Worm (Caenorhabditis elegans): ENCODE measurements around the gene jmjd-1.1.

Gene jmjd-1.1

ce11 chrII:11816475-11816874 lies 10.1 kb downstream of the jmjd-1.1 start, which contains the start of gene pap-3:
TSS of gene pap-3 (minus strand) at chrII:11816575.
- no peak for TF ChIP-seq egl-27 (tag; optimal IDR thresholded peaks at IDR 0.05)
- no peak for TF ChIP-seq elt-3 (tag; optimal IDR thresholded peaks at IDR 0.05)
- TF ChIP-seq nhr-19 (GFP tag; conservative IDR thresholded peaks at IDR 0.05): no peak
- TF ChIP-seq alr-1 (tag; optimal IDR thresholded peaks at IDR 0.05; ENCODE audit: borderline replicate concordance): no peak
- TF ChIP-seq snpc-4 (tag; optimal IDR thresholded peaks at IDR 0.05): no peak
- no peak for TF ChIP-seq unc-130 (tag; optimal IDR thresholded peaks at IDR 0.05)
- no peak for TF ChIP-seq tlp-1 (tag; optimal IDR thresholded peaks at IDR 0.05)
- TF ChIP-seq nhr-28 (tag; optimal IDR thresholded peaks at IDR 0.05): no peak
- TF ChIP-seq pax-3 (tag; optimal IDR thresholded peaks at IDR 0.05): no peak
- no peak for TF ChIP-seq fkh-10 (GFP tag; optimal IDR thresholded peaks at IDR 0.05)
- no peak for TF ChIP-seq unc-30 (tag; optimal IDR thresholded peaks at IDR 0.05)
- no peak for TF ChIP-seq aly-2 (tag; optimal IDR thresholded peaks at IDR 0.05)

ce11 chrII:11819824-11820223 lies 13.5 kb downstream of the jmjd-1.1 start, which contains the start of gene Y6D1A.2:
TSS of gene Y6D1A.2 (minus strand) at chrII:11819924.
- TF ChIP-seq nhr-85 (tag): peak; percentile 66
- no peak for TF ChIP-seq dpl-1 (GFP tag; optimal IDR thresholded peaks at IDR 0.05)
- TF ChIP-seq ceh-90 (tag; optimal IDR thresholded peaks at IDR 0.05): no peak
- peak; percentile 17 for TF ChIP-seq blmp-1 (tag; optimal IDR thresholded peaks at IDR 0.05)

ce11 chrII:11823566-11824308 lies 17.4 kb downstream of the jmjd-1.1 start, which contains the start of gene Y6D1A.1:
TSS of gene Y6D1A.1 (minus strand) at chrII:11823616.
- TF ChIP-seq unc-30 (tag; optimal IDR thresholded peaks at IDR 0.05) (no peak), efl-1 (optimal IDR thresholded peaks at IDR 0.05) (no peak), efl-1 (GFP tag; optimal IDR thresholded peaks at IDR 0.05 in 1 of 2) (peak in 1 of 2 experiments; percentile 45), nhr-71 (tag; optimal IDR thresholded peaks at IDR 0.05) (no peak)

ce11 chrII:11829920-11830319 lies 23.6 kb downstream of the jmjd-1.1 start, which contains the start of gene pes-5:
TSS of gene pes-5 (minus strand) at chrII:11830020.
- TF ChIP-seq lin-15B (tag; optimal IDR thresholded peaks at IDR 0.05) (no peak), pag-3 (tag; optimal IDR thresholded peaks at IDR 0.05; ENCODE audit: borderline replicate concordance, insufficient read depth) (no peak), unc-130 (tag; optimal IDR thresholded peaks at IDR 0.05) (no peak), efl-3 (GFP tag; optimal IDR thresholded peaks at IDR 0.05) (no peak), ztf-4 (tag; optimal IDR thresholded peaks at IDR 0.05) (no peak), zip-4 (GFP tag; optimal IDR thresholded peaks at IDR 0.05) (no peak), rnt-1 (tag; optimal IDR thresholded peaks at IDR 0.05) (no peak), Y116A8C.19 (tag; optimal IDR thresholded peaks at IDR 0.05; ENCODE audit: borderline replicate concordance) (no peak), nhr-20 (tag; optimal IDR thresholded peaks at IDR 0.05) (no peak), lin-39 (tag; optimal IDR thresholded peaks at IDR 0.05) (no peak), nhr-76 (tag; optimal IDR thresholded peaks at IDR 0.05) (no peak), grh-1 (GFP tag; IDR thresholded peaks at IDR 0.05) (no peak), ceh-8 (GFP tag; optimal IDR thresholded peaks at IDR 0.05) (no peak), fos-1 (tag; optimal IDR thresholded peaks at IDR 0.05) (no peak), irx-1 (tag; optimal IDR thresholded peaks at IDR 0.05) (no peak)

- TF ChIP-seq mep-1 (tag; optimal IDR thresholded peaks at IDR 0.05) (peak; percentile 34), fos-1 (tag; optimal IDR thresholded peaks at IDR 0.05) (no peak), ztf-4 (tag; optimal IDR thresholded peaks at IDR 0.05) (no peak), nhr-90 (tag; optimal IDR thresholded peaks at IDR 0.05; ENCODE audit: poor library complexity) (peak; percentile 5), nhr-28 (tag; optimal IDR thresholded peaks at IDR 0.05) (no peak), lin-15B (tag; optimal IDR thresholded peaks at IDR 0.05) (peak; percentile 4), blmp-1 (tag; optimal IDR thresholded peaks at IDR 0.05) (peak; percentile 64), ceh-82 (tag; optimal IDR thresholded peaks at IDR 0.05) (no peak), egl-13 (tag; optimal IDR thresholded peaks at IDR 0.05) (no peak), dpl-1 (GFP tag; optimal IDR thresholded peaks at IDR 0.05) (peak in 2 of 3 experiments; percentile 42 to 67), lsy-2 (tag; optimal IDR thresholded peaks at IDR 0.05) (peak in 1 of 2 experiments; percentile 62), lin-14 (GFP tag; optimal IDR thresholded peaks at IDR 0.05) (peak; percentile 67), snpc-4 (tag; optimal IDR thresholded peaks at IDR 0.05) (no peak), lir-3 (tag; optimal IDR thresholded peaks at IDR 0.05; ENCODE audit: poor library complexity) (no peak), sptf-1 (tag; optimal IDR thresholded peaks at IDR 0.05) (no peak), rnt-1 (tag; optimal IDR thresholded peaks at IDR 0.05) (peak; percentile 33), nhr-85 (tag) (peak; percentile 45), isw-1 (GFP tag; IDR thresholded peaks at IDR 0.05) (no peak), irx-1 (tag; optimal IDR thresholded peaks at IDR 0.05) (no peak), snu-23 (GFP tag; optimal IDR thresholded peaks at IDR 0.05) (peak; percentile 59)
Observed at ce11 chrII:11830601-11831000, 24.2 kb downstream of the jmjd-1.1 start.
